Fruit fly (Drosophila melanogaster) whole organism, embryonic: Measurements from ENCODE around the gene Nf-YC.

Source experiments
- ATbp ChIP-seq: fragments of 200-800 bp; sonication (Bioruptor generic); optimal IDR thresholded peaks from 2 replicates; lab custom pipeline; 2017; ENCODE audit warnings: missing biosample characterization, mild to moderate bottlenecking, missing genetic modification characterization, missing genetic modification reagents
- Asciz ChIP-seq: fragments of 200-800 bp; sonication (Bioruptor generic); optimal IDR thresholded peaks from 2 replicates; lab custom pipeline; 2017; ENCODE audit warnings: missing biosample characterization, mild to moderate bottlenecking, missing genetic modification characterization, missing genetic modification reagents
- CG12219 ChIP-seq: fragments of 200-800 bp; sonication (Bioruptor generic); optimal IDR thresholded peaks from 3 replicates; lab custom pipeline; 2018; ENCODE audit warnings: missing biosample characterization, mild to moderate bottlenecking, missing genetic modification characterization
- CG12299 ChIP-seq: fragments of 200-800 bp; sonication (Bioruptor generic); optimal IDR thresholded peaks from 2 replicates; lab custom pipeline; 2018; ENCODE audit warnings: missing biosample characterization, mild to moderate bottlenecking, missing genetic modification characterization
- CG12659 ChIP-seq: fragments of 200-800 bp; sonication (Bioruptor generic); optimal IDR thresholded peaks from 3 replicates; lab custom pipeline; 2017; ENCODE audit warnings: mild to moderate bottlenecking, missing biosample characterization, missing genetic modification reagents, missing genetic modification characterization
- CG13287 ChIP-seq: fragments of 200-800 bp; sonication (Bioruptor generic); IDR thresholded peaks from 2 replicates; pipeline ENCODE4 v1.3.6; 2022; ENCODE audit warnings: missing biosample characterization, missing genetic modification characterization; ENCODE audit not compliant: partially characterized antibody
- CG13424 ChIP-seq: fragments of 200-800 bp; sonication (Bioruptor generic); optimal IDR thresholded peaks from 2 replicates; lab custom pipeline; 2019; ENCODE audit warnings: missing biosample characterization, mild to moderate bottlenecking, missing genetic modification characterization, moderate library complexity
- CG15696 ChIP-seq: fragments of 200-800 bp; sonication (Bioruptor generic); optimal IDR thresholded peaks from 2 replicates; lab custom pipeline; 2019; ENCODE audit warnings: missing biosample characterization, mild to moderate bottlenecking, missing genetic modification characterization, moderate library complexity
- CG1647 ChIP-seq: fragments of 200-800 bp; sonication (Bioruptor generic); optimal IDR thresholded peaks from 3 replicates; lab custom pipeline; 2016; ENCODE audit warnings: missing biosample characterization, missing genetic modification characterization
- CG17359 ChIP-seq: fragments of 200-800 bp; sonication (Bioruptor generic); optimal IDR thresholded peaks from 3 replicates; lab custom pipeline; 2018; ENCODE audit warnings: missing biosample characterization, mild to moderate bottlenecking, missing genetic modification characterization, moderate library complexity
- CG3407 ChIP-seq: fragments of 200-800 bp; sonication (Bioruptor generic); optimal IDR thresholded peaks from 2 replicates; lab custom pipeline; 2018; ENCODE audit warnings: missing biosample characterization, mild to moderate bottlenecking, missing genetic modification characterization
- CG34422 ChIP-seq: fragments of 200-800 bp; sonication (Bioruptor generic); IDR thresholded peaks from 3 replicates; pipeline ENCODE4 v1.3.6; 2022; ENCODE audit warnings: missing biosample characterization, missing genetic modification characterization
- CG3726 ChIP-seq: fragments of 200-800 bp; sonication (Bioruptor generic); IDR thresholded peaks from 3 replicates; pipeline ENCODE4, ENCODE4 v1.3.6; 2022; ENCODE audit warnings: missing biosample characterization, missing genetic modification characterization
- CG3838 ChIP-seq: fragments of 200-800 bp; sonication (Bioruptor generic); optimal IDR thresholded peaks from 3 replicates; lab custom pipeline; 2016; ENCODE audit warnings: missing biosample characterization, missing genetic modification characterization
- CG43689 ChIP-seq: fragments of 200-800 bp; sonication (Bioruptor generic); IDR thresholded peaks from 2 replicates; pipeline ENCODE4 v1.3.6; 2022; ENCODE audit warnings: missing biosample characterization, missing genetic modification characterization
- CG7357 ChIP-seq: fragments of 200-800 bp; sonication (Bioruptor generic); IDR thresholded peaks from 3 replicates; pipeline ENCODE4 v1.3.6; 2022; ENCODE audit warnings: missing biosample characterization, missing genetic modification characterization
- CG8359 ChIP-seq: fragments of 200-800 bp; sonication (Bioruptor generic); optimal IDR thresholded peaks from 2 replicates; lab custom pipeline; 2017; ENCODE audit warnings: missing biosample characterization, mild to moderate bottlenecking, missing genetic modification characterization, borderline replicate concordance
- CG8924 ChIP-seq: fragments of 200-800 bp; optimal IDR thresholded peaks from 3 replicates; lab custom pipeline; 2019; ENCODE audit warnings: missing biosample characterization, mild to moderate bottlenecking, missing genetic modification characterization, moderate library complexity
- CG9215 ChIP-seq: fragments of 200-800 bp; sonication (Bioruptor generic); IDR thresholded peaks from 2 replicates; pipeline ENCODE4 v1.3.6; 2022; ENCODE audit warnings: missing biosample characterization, missing genetic modification characterization
- GATAe ChIP-seq: fragments of 200-800 bp; sonication (Bioruptor generic); conservative IDR thresholded peaks from 2 replicates; pipeline ENCODE4 v1.3.6; 2022; ENCODE audit warnings: missing biosample characterization, missing genetic modification characterization
- Gsc ChIP-seq: fragments of 200-800 bp; sonication (Bioruptor generic); IDR thresholded peaks from 2 replicates; pipeline ENCODE4 v1.3.6; 2022; ENCODE audit warnings: missing biosample characterization, missing genetic modification characterization
- Lhr ChIP-seq: fragments of 200-800 bp; sonication (Bioruptor generic); optimal IDR thresholded peaks from 3 replicates; lab custom pipeline; 2017; ENCODE audit warnings: mild to moderate bottlenecking, missing biosample characterization, missing genetic modification reagents, missing genetic modification characterization
- Mes4 ChIP-seq: fragments of 200-800 bp; sonication (Bioruptor generic); optimal IDR thresholded peaks from 2 replicates; lab custom pipeline; 2016; ENCODE audit warnings: missing biosample characterization, missing genetic modification characterization
- Ravus ChIP-seq: fragments of 200-800 bp; sonication (Bioruptor generic); IDR thresholded peaks from 2 replicates; pipeline ENCODE4 v1.3.6; 2022; ENCODE audit warnings: missing biosample characterization, missing genetic modification characterization
- Six4 ChIP-seq: fragments of 200-800 bp; sonication (Bioruptor generic); optimal IDR thresholded peaks from 2 replicates; lab custom pipeline; 2016; ENCODE audit warnings: missing biosample characterization, missing genetic modification characterization
- Sox102F ChIP-seq: fragments of 200-800 bp; sonication (Bioruptor generic); optimal IDR thresholded peaks from 2 replicates; lab custom pipeline; 2018; ENCODE audit warnings: missing biosample characterization, mild to moderate bottlenecking, missing genetic modification characterization, moderate library complexity
- Ssrp ChIP-seq: fragments of 200-800 bp; sonication (Bioruptor generic); optimal IDR thresholded peaks from 2 replicates; lab custom pipeline; 2018; ENCODE audit warnings: missing biosample characterization, mild to moderate bottlenecking, missing genetic modification characterization, moderate library complexity
- bigmax ChIP-seq: fragments of 200-800 bp; sonication (Bioruptor generic); optimal IDR thresholded peaks from 2 replicates; lab custom pipeline; 2018; ENCODE audit warnings: missing biosample characterization, mild to moderate bottlenecking, missing genetic modification characterization
- bowl ChIP-seq: fragments of 200-800 bp; sonication (Bioruptor generic); IDR thresholded peaks from 2 replicates; pipeline ENCODE4 v1.3.6; 2022; ENCODE audit warnings: missing biosample characterization, missing genetic modification characterization
- btn ChIP-seq: fragments of 200-800 bp; sonication (Bioruptor generic); optimal IDR thresholded peaks from 2 replicates; lab custom pipeline; 2016; ENCODE audit warnings: missing biosample characterization, missing genetic modification characterization
- caup ChIP-seq: fragments of 200-800 bp; sonication (Bioruptor generic); optimal IDR thresholded peaks from 3 replicates; lab custom pipeline; 2017; ENCODE audit warnings: missing biosample characterization, mild to moderate bottlenecking, missing genetic modification characterization, moderate library complexity; ENCODE audit not compliant: severe bottlenecking
- corto ChIP-seq: fragments of 200-800 bp; sonication (Bioruptor generic); optimal IDR thresholded peaks from 2 replicates; lab custom pipeline; 2016; ENCODE audit warnings: missing biosample characterization, mild to moderate bottlenecking, missing genetic modification characterization, moderate library complexity
- disco-r ChIP-seq: fragments of 200-800 bp; sonication (Bioruptor generic); optimal IDR thresholded peaks from 2 replicates; lab custom pipeline; 2016; ENCODE audit warnings: missing biosample characterization, missing genetic modification characterization
- dmrt99B ChIP-seq: fragments of 200-800 bp; sonication (Bioruptor generic); optimal IDR thresholded peaks from 2 replicates; lab custom pipeline; 2018; ENCODE audit warnings: missing biosample characterization, mild to moderate bottlenecking, missing genetic modification characterization, moderate library complexity
- esg ChIP-seq: fragments of 200-800 bp; sonication (Bioruptor generic); conservative IDR thresholded peaks from 2 replicates; pipeline ENCODE4 v1.3.6; 2022; ENCODE audit warnings: missing biosample characterization, missing genetic modification characterization
- ewg ChIP-seq: fragments of 200-800 bp; sonication (Bioruptor generic); optimal IDR thresholded peaks from 3 replicates; lab custom pipeline; 2017; ENCODE audit warnings: mild to moderate bottlenecking, missing biosample characterization, missing genetic modification reagents, missing genetic modification characterization
- fd3F ChIP-seq: fragments of 200-800 bp; sonication (Bioruptor generic); optimal IDR thresholded peaks from 2 replicates; lab custom pipeline; 2018; ENCODE audit warnings: missing biosample characterization, mild to moderate bottlenecking, missing genetic modification characterization, moderate library complexity
- gcm ChIP-seq: fragments of 200-800 bp; sonication (Bioruptor generic); optimal IDR thresholded peaks from 2 replicates; lab custom pipeline; 2019; ENCODE audit warnings: missing biosample characterization, mild to moderate bottlenecking, missing genetic modification characterization, moderate library complexity
- gro ChIP-seq: fragments of 200-800 bp; sonication (Bioruptor generic); optimal IDR thresholded peaks from 2 replicates; lab custom pipeline; 2016; ENCODE audit warnings: missing biosample characterization, missing genetic modification characterization
- gsb-n ChIP-seq: fragments of 200-800 bp; sonication (Bioruptor generic); optimal IDR thresholded peaks from 3 replicates; lab custom pipeline; 2018; ENCODE audit warnings: missing biosample characterization, mild to moderate bottlenecking, missing genetic modification characterization
- hbn ChIP-seq: fragments of 200-800 bp; sonication (Bioruptor generic); IDR thresholded peaks from 2 replicates; pipeline ENCODE4 v1.3.6; 2022; ENCODE audit warnings: missing biosample characterization, missing genetic modification characterization; ENCODE audit not compliant: partially characterized antibody
- jigr1 ChIP-seq: fragments of 200-800 bp; sonication (Bioruptor generic); IDR thresholded peaks from 3 replicates; pipeline ENCODE4 v1.3.6; 2022; ENCODE audit warnings: missing biosample characterization, missing genetic modification characterization
- lola ChIP-seq, 3 experiments: fragments of >200 bp in 2 of 3; fragments of 200-800 bp in 1 of 3; sonication (Bioruptor generic) in 1 of 3; optimal IDR thresholded peaks; 2 replicates each; lab custom pipeline; 2017 to 2019; ENCODE audit warnings: missing biosample characterization in 3 of 3, missing genetic modification characterization in 3 of 3, mild to moderate bottlenecking in 1 of 3, moderate library complexity in 1 of 3
- pan ChIP-seq, 4 experiments: fragments of >200 bp in 3 of 4; fragments of 200-800 bp in 1 of 4; sonication (Bioruptor generic) in 1 of 4; optimal IDR thresholded peaks in 3 of 4; IDR thresholded peaks in 1 of 4; 2 replicates each; pipeline versions ENCODE4 v1.3.6 to Lab custom; 2017 to 2022; ENCODE audit warnings: missing biosample characterization in 2 of 4, missing genetic modification characterization in 2 of 4, mixed read lengths in 1 of 4
- ranshi ChIP-seq: fragments of 200-800 bp; sonication (Bioruptor generic); IDR thresholded peaks from 2 replicates; pipeline ENCODE4 v1.3.6; 2022; ENCODE audit warnings: missing biosample characterization, missing genetic modification characterization
- sqz ChIP-seq: fragments of 200-800 bp; sonication (Bioruptor generic); optimal IDR thresholded peaks from 3 replicates; lab custom pipeline; 2018; ENCODE audit warnings: missing biosample characterization, mild to moderate bottlenecking, missing genetic modification characterization
- unpg ChIP-seq: fragments of 200-800 bp; sonication (Bioruptor generic); optimal IDR thresholded peaks from 3 replicates; lab custom pipeline; 2018; ENCODE audit warnings: missing biosample characterization, mild to moderate bottlenecking, missing genetic modification characterization, moderate library complexity
- vvl ChIP-seq: fragments of 200-800 bp; sonication (Bioruptor generic); IDR thresholded peaks from 2 replicates; pipeline ENCODE4 v1.3.6; 2022; ENCODE audit warnings: missing biosample characterization, missing genetic modification characterization

Nf-YC gene

dm6 chrX:6861523-6862077 is 40.9 kb upstream of the Nf-YC start (continued):
- TF ChIP-seq bowl (GFP tag; lab: Robert Waterston, UW) (0 out of 2 replicates have a peak, but pooled peaks have one; percentile 25), disco-r (no peak), CG3407 (GFP tag; lab: Kevin White, UChicago) (no peak), Six4 (GFP tag; lab: Kevin White, UChicago) (no peak), gro (GFP tag; lab: Kevin White, UChicago) (peak; percentile 13), dmrt99B (peak; percentile 66), Gsc (GFP tag; lab: Robert Waterston, UW) (no peak), CG9215 (GFP tag; lab: Robert Waterston, UW) (peak; percentile 46; the same call in 1 of the 2 replicates), Lhr (GFP tag; lab: Kevin White, UChicago) (no peak), Ravus (GFP tag; lab: Robert Waterston, UW) (no peak), Sox102F (GFP tag; lab: Kevin White, UChicago) (peak; percentile 53), CG43689 (GFP tag; lab: Robert Waterston, UW) (no peak), CG34422 (GFP tag; lab: Robert Waterston, UW) (peak; percentile 29; the same call in 1 of the 3 replicates), CG1647 (GFP tag; lab: Kevin White, UChicago) (no peak), CG7357 (no peak; the same call in 2 of the 3 replicates), CG8924 (tag; lab: Kevin White, UChicago) (peak; percentile 55), gsb-n (tag; lab: Kevin White, UChicago) (peak; percentile 21), hbn (GFP tag; lab: Robert Waterston, UW) (peak; percentile 35; the same call in 1 of the 2 replicates), bigmax (GFP tag; lab: Kevin White, UChicago) (no peak), CG17359 (tag; lab: Kevin White, UChicago) (peak; percentile 65), CG12219 (GFP tag; lab: Kevin White, UChicago) (no peak), pan (optimal IDR thresholded peaks at IDR 0.05; lab: Kevin White, UChicago) (no peak), pan (GFP tag; optimal IDR thresholded peaks at IDR 0.05 in 1 of 2, IDR thresholded peaks at IDR 0.05 in 1 of 2) (peak in 1 of 2 experiments; percentile 78), ewg (GFP tag; lab: Kevin White, UChicago) (peak; percentile 16), Asciz (no peak), CG3726 (no peak), caup (peak; percentile 73), CG15696 (tag; lab: Kevin White, UChicago) (no peak), Ssrp (tag; lab: Kevin White, UChicago) (no peak), ATbp (GFP tag; lab: Kevin White, UChicago) (no peak), vvl (peak; percentile 63), lola (GFP tag; optimal IDR thresholded peaks at IDR 0.05; lab: Kevin White, UChicago) (no peak), GATAe (no peak; the same call in 1 of the 2 replicates), corto (GFP tag; lab: Kevin White, UChicago) (no peak), ranshi (GFP tag; lab: Robert Waterston, UW) (peak; percentile 66), CG3838 (no peak), CG8359 (no peak), fd3F (peak; percentile 63), unpg (GFP tag; lab: Kevin White, UChicago) (peak; percentile 41), CG13287 (GFP tag; lab: Robert Waterston, UW) (peak; percentile 41; the same call in 1 of the 2 replicates), CG12659 (GFP tag; lab: Kevin White, UChicago) (peak; percentile 44), gcm (GFP tag; lab: Kevin White, UChicago) (no peak), Mes4 (no peak), CG13424 (tag; lab: Kevin White, UChicago) (peak; percentile 60), btn (GFP tag; lab: Kevin White, UChicago) (no peak), CG12299 (tag; lab: Kevin White, UChicago) (no peak), esg (GFP tag; lab: Robert Waterston, UW) (peak; percentile 67), jigr1 (no peak), sqz (GFP tag; lab: Kevin White, UChicago) (peak; percentile 85)
